Worm (Caenorhabditis elegans) whole organism, L2 larva: ENCODE results near the gene nasp-2.

Source experiments
- blmp-1 ChIP-seq: sonication (generic microtip); optimal IDR thresholded peaks from 2 replicates; lab custom pipeline; 2017; ENCODE audit warnings: missing genetic modification characterization, mild to moderate bottlenecking, missing compliant biosample characterization, antibody characterized with exemption, moderate library complexity; ENCODE audit not compliant: insufficient read depth
- crh-2 ChIP-seq: sonication (generic microtip); optimal IDR thresholded peaks from 2 replicates; lab custom pipeline; 2017; ENCODE audit warnings: missing biosample characterization, missing genetic modification characterization
- dmd-4 ChIP-seq: sonication (generic microtip); optimal IDR thresholded peaks from 2 replicates; lab custom pipeline; 2017; ENCODE audit warnings: missing biosample characterization, missing genetic modification characterization
- egl-27 ChIP-seq: sonication (generic microtip); optimal IDR thresholded peaks from 3 replicates; lab custom pipeline; 2017; ENCODE audit warnings: missing biosample characterization, missing genetic modification reagents, missing genetic modification characterization
- elt-1 ChIP-seq: fragments of 150-350 bp; optimal IDR thresholded peaks from 2 replicates; lab custom pipeline; 2014; ENCODE audit warnings: missing biosample characterization, missing genetic modification characterization
- lsy-2 ChIP-seq, 2 experiments: fragments of 150-350 bp in 1 of 2; sonication (generic microtip) in 1 of 2; optimal IDR thresholded peaks; 2 replicates each; lab custom pipeline; 2014 to 2017; ENCODE audit warnings: missing biosample characterization in 2 of 2, missing genetic modification characterization in 2 of 2
- mab-5 ChIP-seq: fragments of 150-350 bp; optimal IDR thresholded peaks from 2 replicates; lab custom pipeline; 2014; ENCODE audit warnings: missing biosample characterization, missing genetic modification characterization
- nhr-10 ChIP-seq: sonication (generic microtip); optimal IDR thresholded peaks from 2 replicates; lab custom pipeline; 2017; ENCODE audit warnings: missing biosample characterization, missing genetic modification characterization
- sem-4 ChIP-seq: fragments of 150-350 bp; optimal IDR thresholded peaks from 2 replicates; lab custom pipeline; 2014; ENCODE audit warnings: missing biosample characterization, missing genetic modification reagents, missing genetic modification characterization
- skn-1 ChIP-seq: sonication (generic microtip); optimal IDR thresholded peaks from 2 replicates; lab custom pipeline; 2017; ENCODE audit warnings: missing biosample characterization, missing genetic modification characterization
- unc-62 ChIP-seq: fragments of 150-350 bp; optimal IDR thresholded peaks from 2 replicates; lab custom pipeline; 2014; ENCODE audit warnings: missing biosample characterization, missing genetic modification reagents, missing genetic modification characterization
- zag-1 ChIP-seq: fragments of 150-350 bp; optimal IDR thresholded peaks from 2 replicates; lab custom pipeline; 2014; ENCODE audit warnings: missing biosample characterization, missing genetic modification characterization
- ztf-11 ChIP-seq: sonication (generic microtip); optimal IDR thresholded peaks from 2 replicates; lab custom pipeline; 2017; ENCODE audit warnings: missing biosample characterization, missing genetic modification characterization

- peak; percentile 80 to 92 for TF ChIP-seq lsy-2 (tag; optimal IDR thresholded peaks at IDR 0.05; lab: Kevin White, UChicago)
- no peak for TF ChIP-seq unc-62
- TF ChIP-seq blmp-1: peak; percentile 37
- TF ChIP-seq elt-1: no peak
- TF ChIP-seq mab-5 (tag; lab: Kevin White, UChicago): peak; percentile 51
- no peak for TF ChIP-seq skn-1 (tag; lab: Kevin White, UChicago)
- peak; percentile 76 for TF ChIP-seq crh-2 (tag; lab: Kevin White, UChicago)
- TF ChIP-seq nhr-10 (tag; lab: Kevin White, UChicago): no peak
- no peak for TF ChIP-seq ztf-11 (tag; lab: Kevin White, UChicago)
- TF ChIP-seq egl-27 (tag; lab: Kevin White, UChicago): peak; percentile 21
- peak; percentile 79 for TF ChIP-seq sem-4
- no peak for TF ChIP-seq dmd-4 (tag; lab: Kevin White, UChicago)
- no peak for TF ChIP-seq zag-1 (tag; lab: Kevin White, UChicago)
Observed at ce11 chrV:13313045-13313623, 1.1 kb upstream of the nasp-2 start, which contains the start of gene C50B6.3.
